Worm (Caenorhabditis elegans): ENCODE measurements around the gene fbxb-43.

ce11 chrII:1535931-1536330, at the start of gene fbxb-43:
- TF ChIP-seq elt-2 (tag; optimal IDR thresholded peaks at IDR 0.05), result no peak
- no peak for TF ChIP-seq fos-1 (tag; optimal IDR thresholded peaks at IDR 0.05)
- TF ChIP-seq nhr-11 (tag; optimal IDR thresholded peaks at IDR 0.05), result no peak
- no peak for TF ChIP-seq snpc-4 (tag; optimal IDR thresholded peaks at IDR 0.05)
- TF ChIP-seq unc-39 (tag; optimal IDR thresholded peaks at IDR 0.05), result no peak
- TF ChIP-seq jun-1 (tag; optimal IDR thresholded peaks at IDR 0.05), result no peak
- TF ChIP-seq tbx-2 (tag; optimal IDR thresholded peaks at IDR 0.05), result no peak
- no peak for TF ChIP-seq pha-4 (tag; optimal IDR thresholded peaks at IDR 0.05)
- TF ChIP-seq lin-39 (tag; optimal IDR thresholded peaks at IDR 0.05), result no peak
